Fruit fly (Drosophila melanogaster): ENCODE results near the gene Dus2.
A peak's percentile ranks its signal among the peaks of the same experiment; 100 is the strongest.

Gene Dus2

DNA sequence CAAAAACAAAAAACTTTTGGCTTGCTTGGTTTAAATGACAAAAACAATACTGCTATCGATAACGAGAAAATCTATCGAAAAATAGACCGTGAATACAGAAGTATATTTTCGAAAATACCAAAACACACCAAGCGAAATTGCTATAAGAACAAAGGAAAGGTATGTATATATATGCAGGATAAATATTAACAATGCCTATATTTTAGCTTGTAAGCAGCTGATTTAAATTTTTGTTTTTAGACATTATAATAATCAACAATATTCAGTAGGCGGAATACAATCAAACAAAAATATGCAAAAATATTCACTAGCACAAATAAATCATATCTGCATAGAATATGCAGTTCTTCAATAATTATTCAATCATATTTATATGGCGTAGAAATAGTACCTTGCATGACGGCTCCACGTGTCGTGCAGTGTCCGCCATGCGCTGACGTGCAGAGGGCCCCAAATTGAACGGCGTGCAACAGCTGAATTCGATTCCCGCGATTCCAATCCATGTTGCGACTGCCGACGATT, at the start of gene Dus2, which contains the start of gene Fbxl4 (continued):
- TF ChIP-seq D (optimal IDR thresholded peaks at IDR 0.05), result no peak
- TF ChIP-seq D (GFP tag; optimal IDR thresholded peaks at IDR 0.05), result peak; percentile 87
- TF ChIP-seq CG43689 (GFP tag; IDR thresholded peaks at IDR 0.05), result peak; percentile 78
- peak; percentile 90 for TF ChIP-seq sug (tag; optimal IDR thresholded peaks at IDR 0.05)
- peak in 1 of 2 experiments; percentile 65 for TF ChIP-seq insv (GFP tag; optimal IDR thresholded peaks at IDR 0.05)
- TF ChIP-seq Eip74EF (GFP tag; optimal IDR thresholded peaks at IDR 0.05), result peak in 1 of 2 experiments; percentile 70
- peak; percentile 81 for TF ChIP-seq p53 (GFP tag; optimal IDR thresholded peaks at IDR 0.05)
- peak; percentile 76 for TF ChIP-seq CG15514 (GFP tag; optimal IDR thresholded peaks at IDR 0.05)
- peak; percentile 91 for TF ChIP-seq E2f1 (GFP tag; IDR thresholded peaks at IDR 0.05)
- TF ChIP-seq CG31388 (GFP tag; optimal IDR thresholded peaks at IDR 0.05), result peak; percentile 78
- TF ChIP-seq PHDP (tag; optimal IDR thresholded peaks at IDR 0.05), result peak; percentile 91
- no peak for TF ChIP-seq tll (GFP tag; optimal IDR thresholded peaks at IDR 0.05)
- TF ChIP-seq esg (GFP tag; conservative IDR thresholded peaks at IDR 0.05), result peak; percentile 93
- TF ChIP-seq Med (GFP tag), result peak; percentile 99
- TF ChIP-seq Taf1 (GFP tag; IDR thresholded peaks at IDR 0.05), result peak; percentile 74; the same call in 1 of the 2 replicates
- peak; percentile 94 for TF ChIP-seq CG10979 (tag; optimal IDR thresholded peaks at IDR 0.05)
- no peak for TF ChIP-seq yki (optimal IDR thresholded peaks at IDR 0.05)
- peak; percentile 74 for TF ChIP-seq psq (GFP tag; optimal IDR thresholded peaks at IDR 0.05)
- peak; percentile 86 for TF ChIP-seq CG8089 (GFP tag; optimal IDR thresholded peaks at IDR 0.05)
- peak; percentile 89 for TF ChIP-seq gt (GFP tag; IDR thresholded peaks at IDR 0.05)
- TF ChIP-seq CG2116 (GFP tag; optimal IDR thresholded peaks at IDR 0.05), result peak; percentile 80
- no peak for TF ChIP-seq MESR4 (GFP tag; optimal IDR thresholded peaks at IDR 0.05)
- TF ChIP-seq dm (GFP tag; optimal IDR thresholded peaks at IDR 0.05), result peak; percentile 83
- TF ChIP-seq CG33557 (GFP tag; optimal IDR thresholded peaks at IDR 0.05), result peak; percentile 83
- peak; percentile 91 for TF ChIP-seq ase (GFP tag; IDR thresholded peaks at IDR 0.05)
- no peak for TF ChIP-seq CG15479 (GFP tag; optimal IDR thresholded peaks at IDR 0.05)
- peak; percentile 89 for TF ChIP-seq Mes4 (GFP tag; optimal IDR thresholded peaks at IDR 0.05)
- peak; percentile 93 for TF ChIP-seq otp (GFP tag; IDR thresholded peaks at IDR 0.05)
- peak; percentile 88 for TF ChIP-seq slou (GFP tag; optimal IDR thresholded peaks at IDR 0.05)
- TF ChIP-seq hb (GFP tag; IDR thresholded peaks at IDR 0.05; ENCODE audit: partially characterized antibody), result no peak; the same call in 2 of the 3 replicates
- TF ChIP-seq CG10274 (GFP tag; optimal IDR thresholded peaks at IDR 0.05), result peak; percentile 77
- TF ChIP-seq dan (GFP tag; IDR thresholded peaks at IDR 0.05), result peak; percentile 87
- peak; percentile 63 for TF ChIP-seq Deaf1 (tag; optimal IDR thresholded peaks at IDR 0.05)
- peak; percentile 93 for TF ChIP-seq CG7839 (tag; optimal IDR thresholded peaks at IDR 0.05)
- peak; percentile 80 for TF ChIP-seq trem (tag; optimal IDR thresholded peaks at IDR 0.05)
- peak; percentile 88 for TF ChIP-seq CG32767 (GFP tag; IDR thresholded peaks at IDR 0.05)
- TF ChIP-seq Lhr (GFP tag; optimal IDR thresholded peaks at IDR 0.05), result peak; percentile 76
- peak; percentile 78 for TF ChIP-seq tap (tag; optimal IDR thresholded peaks at IDR 0.05)
- peak; percentile 80 for TF ChIP-seq Ets97D (GFP tag; optimal IDR thresholded peaks at IDR 0.05)
- peak; percentile 95 for TF ChIP-seq dmrt11E (tag; optimal IDR thresholded peaks at IDR 0.05)
- TF ChIP-seq CG9727 (GFP tag; optimal IDR thresholded peaks at IDR 0.05), result peak; percentile 96
- no peak for TF ChIP-seq Dfd (GFP tag; optimal IDR thresholded peaks at IDR 0.05)
- TF ChIP-seq Dll (GFP tag; IDR thresholded peaks at IDR 0.05; ENCODE audit: partially characterized antibody), result 0 out of 4 replicates have a peak, but pooled peaks have one; percentile 61
- TF ChIP-seq Hr39 (optimal IDR thresholded peaks at IDR 0.05), result no peak
- peak; percentile 87 for TF ChIP-seq Fer3 (tag; optimal IDR thresholded peaks at IDR 0.05)
- peak; percentile 88 for TF ChIP-seq Side (GFP tag; optimal IDR thresholded peaks at IDR 0.05)
- peak; percentile 88 for TF ChIP-seq CG2199 (GFP tag; IDR thresholded peaks at IDR 0.05)
- TF ChIP-seq ham (GFP tag; IDR thresholded peaks at IDR 0.05), result peak; percentile 56; the same call in 1 of the 2 replicates
- TF ChIP-seq CG18476 (GFP tag; optimal IDR thresholded peaks at IDR 0.05), result peak; percentile 91
- peak; percentile 74 for TF ChIP-seq CG6854 (GFP tag; optimal IDR thresholded peaks at IDR 0.05)
- peak; percentile 96 for TF ChIP-seq row (GFP tag; IDR thresholded peaks at IDR 0.05)

Measured in whole organism, embryonic.